Fruit fly (Drosophila melanogaster) whole organism, embryonic: ENCODE results near the gene Spec2.
A peak's percentile ranks its signal among the peaks of the same experiment; 100 is the strongest.

Source experiments
- CG10321 ChIP-seq: fragments of 200-800 bp; sonication (Bioruptor generic); IDR thresholded peaks from 2 replicates; pipeline ENCODE4 v1.3.6; 2022; ENCODE audit warnings: missing biosample characterization, missing genetic modification characterization
- CG11247 ChIP-seq: fragments of 200-800 bp; sonication (Bioruptor generic); IDR thresholded peaks from 2 replicates; pipeline ENCODE4 v1.3.6; 2022; ENCODE audit warnings: missing biosample characterization, missing genetic modification characterization
- CG13424 ChIP-seq: fragments of 200-800 bp; sonication (Bioruptor generic); optimal IDR thresholded peaks from 2 replicates; lab custom pipeline; 2019; ENCODE audit warnings: missing biosample characterization, mild to moderate bottlenecking, missing genetic modification characterization, moderate library complexity
- CG13624 ChIP-seq: fragments of 200-800 bp; sonication (Bioruptor generic); optimal IDR thresholded peaks from 2 replicates; lab custom pipeline; 2016; ENCODE audit warnings: missing biosample characterization, missing genetic modification characterization
- CG16779 ChIP-seq: fragments of 200-800 bp; sonication (Bioruptor generic); IDR thresholded peaks from 2 replicates; pipeline ENCODE4 v1.3.6; 2022; ENCODE audit warnings: missing biosample characterization, missing genetic modification characterization
- CG16813 ChIP-seq: fragments of 200-800 bp; sonication (Bioruptor generic); IDR thresholded peaks from 3 replicates; pipeline ENCODE4 v1.3.6; 2022; ENCODE audit warnings: missing biosample characterization, missing genetic modification characterization; ENCODE audit not compliant: partially characterized antibody
- CG1832 ChIP-seq: fragments of 200-800 bp; sonication (Bioruptor generic); optimal IDR thresholded peaks from 2 replicates; lab custom pipeline; 2017; ENCODE audit warnings: missing biosample characterization, mild to moderate bottlenecking, missing genetic modification characterization, inconsistent platforms
- CG6683 ChIP-seq: fragments of 200-800 bp; sonication (Bioruptor generic); optimal IDR thresholded peaks from 2 replicates; lab custom pipeline; 2017; ENCODE audit warnings: missing biosample characterization, mild to moderate bottlenecking, missing genetic modification characterization, missing genetic modification reagents
- CG6854 ChIP-seq: fragments of 200-800 bp; sonication (Bioruptor generic); optimal IDR thresholded peaks from 3 replicates; lab custom pipeline; 2017; ENCODE audit warnings: missing biosample characterization, mild to moderate bottlenecking, missing genetic modification characterization
- CG7963 ChIP-seq: fragments of 200-800 bp; sonication (Bioruptor generic); IDR thresholded peaks from 3 replicates; pipeline ENCODE4 v1.3.6; 2022; ENCODE audit warnings: missing biosample characterization, missing genetic modification characterization; ENCODE audit not compliant: partially characterized antibody
- CG8924 ChIP-seq: fragments of 200-800 bp; optimal IDR thresholded peaks from 3 replicates; lab custom pipeline; 2019; ENCODE audit warnings: missing biosample characterization, mild to moderate bottlenecking, missing genetic modification characterization, moderate library complexity
- CG9876 ChIP-seq: fragments of 200-800 bp; sonication (Bioruptor generic); optimal IDR thresholded peaks from 2 replicates; lab custom pipeline; 2016; ENCODE audit warnings: missing biosample characterization, missing genetic modification characterization
- CrebB ChIP-seq: fragments of 200-800 bp; sonication (Bioruptor generic); optimal IDR thresholded peaks from 3 replicates; lab custom pipeline; 2018; ENCODE audit warnings: missing biosample characterization, mild to moderate bottlenecking, missing genetic modification characterization
- D19B ChIP-seq: fragments of 200-800 bp; sonication (Bioruptor generic); optimal IDR thresholded peaks from 2 replicates; lab custom pipeline; 2017; ENCODE audit warnings: missing biosample characterization, mild to moderate bottlenecking, missing genetic modification characterization
- Dbx ChIP-seq: fragments of 200-800 bp; sonication (Bioruptor generic); IDR thresholded peaks from 3 replicates; pipeline ENCODE4 v1.3.6; 2022; ENCODE audit warnings: missing biosample characterization, missing genetic modification characterization
- Doc3 ChIP-seq: fragments of 200-800 bp; sonication (Bioruptor generic); IDR thresholded peaks from 3 replicates; pipeline ENCODE4 v1.3.6; 2022; ENCODE audit warnings: missing biosample characterization, missing genetic modification characterization; ENCODE audit not compliant: partially characterized antibody
- Dref ChIP-seq: fragments of 200-800 bp; sonication (Bioruptor generic); IDR thresholded peaks from 2 replicates; pipeline ENCODE4 v1.3.6; 2022; ENCODE audit warnings: missing biosample characterization, missing genetic modification characterization
- Eip74EF ChIP-seq, 2 experiments: fragments of 200-800 bp in 1 of 2; fragments of >200 bp in 1 of 2; sonication (Bioruptor generic) in 1 of 2; optimal IDR thresholded peaks; 2 replicates each; lab custom pipeline; 2017 to 2019; ENCODE audit warnings: missing biosample characterization in 2 of 2, missing genetic modification characterization in 2 of 2, mild to moderate bottlenecking in 1 of 2, moderate library complexity in 1 of 2
- Elba2 ChIP-seq: fragments of 200-800 bp; sonication (Bioruptor generic); optimal IDR thresholded peaks from 3 replicates; lab custom pipeline; 2016; ENCODE audit warnings: missing biosample characterization, missing genetic modification characterization
- Fer3 ChIP-seq: fragments of 200-800 bp; sonication (Bioruptor generic); optimal IDR thresholded peaks from 2 replicates; lab custom pipeline; 2018; ENCODE audit warnings: missing biosample characterization, mild to moderate bottlenecking, missing genetic modification characterization, moderate library complexity
- Hand ChIP-seq: fragments of 200-800 bp; sonication (Bioruptor generic); optimal IDR thresholded peaks from 2 replicates; lab custom pipeline; 2017; ENCODE audit warnings: mild to moderate bottlenecking, missing biosample characterization, missing genetic modification reagents, missing genetic modification characterization
- Hr78 ChIP-seq, 2 experiments: fragments of 200-800 bp in 1 of 2; fragments of >200 bp in 1 of 2; sonication (Bioruptor generic) in 1 of 2; optimal IDR thresholded peaks; 2 replicates each; lab custom pipeline; 2017 to 2019; ENCODE audit warnings: missing biosample characterization in 2 of 2, missing genetic modification characterization in 2 of 2, mild to moderate bottlenecking in 1 of 2, moderate library complexity in 1 of 2
- Jarid2 ChIP-seq: fragments of 200-800 bp; sonication (Bioruptor generic); optimal IDR thresholded peaks from 3 replicates; lab custom pipeline; 2017; ENCODE audit warnings: mild to moderate bottlenecking, missing biosample characterization, missing genetic modification reagents, missing genetic modification characterization
- MTF-1 ChIP-seq: fragments of 200-800 bp; sonication (Bioruptor generic); optimal IDR thresholded peaks from 2 replicates; lab custom pipeline; 2018; ENCODE audit warnings: missing biosample characterization, mild to moderate bottlenecking, missing genetic modification characterization, borderline replicate concordance
- PHDP ChIP-seq: fragments of 200-800 bp; sonication (Bioruptor generic); optimal IDR thresholded peaks from 3 replicates; lab custom pipeline; 2018; ENCODE audit warnings: missing biosample characterization, mild to moderate bottlenecking, missing genetic modification characterization, moderate library complexity
- Ptx1 ChIP-seq: fragments of 200-800 bp; sonication (Bioruptor generic); IDR thresholded peaks from 2 replicates; pipeline ENCODE4 v1.3.6; 2022; ENCODE audit warnings: missing biosample characterization, missing genetic modification characterization
- Ssrp ChIP-seq: fragments of 200-800 bp; sonication (Bioruptor generic); optimal IDR thresholded peaks from 2 replicates; lab custom pipeline; 2018; ENCODE audit warnings: missing biosample characterization, mild to moderate bottlenecking, missing genetic modification characterization, moderate library complexity
- Stat92E ChIP-seq, 3 experiments: fragments of >200 bp in 2 of 3; fragments of 200-800 bp in 1 of 3; sonication (Bioruptor generic) in 1 of 3; optimal IDR thresholded peaks; 2 replicates each; lab custom pipeline; 2017 to 2019; ENCODE audit warnings: missing biosample characterization in 3 of 3, missing genetic modification characterization in 3 of 3, mild to moderate bottlenecking in 1 of 3, moderate library complexity in 1 of 3
- Taf1 ChIP-seq: fragments of 200-800 bp; sonication (Bioruptor generic); IDR thresholded peaks from 2 replicates; pipeline ENCODE4 v1.3.6; 2022; ENCODE audit warnings: missing biosample characterization, missing genetic modification characterization
- Tbp ChIP-seq: fragments of >200 bp; optimal IDR thresholded peaks from 2 replicates; lab custom pipeline; 2018; ENCODE audit warnings: missing biosample characterization, missing genetic modification characterization
- amos ChIP-seq: fragments of 200-800 bp; sonication (Bioruptor generic); IDR thresholded peaks from 2 replicates; pipeline ENCODE4 v1.3.6; 2022; ENCODE audit warnings: missing biosample characterization, missing genetic modification characterization; ENCODE audit not compliant: partially characterized antibody
- dpn ChIP-seq, 2 experiments: fragments of 200-800 bp; sonication (Bioruptor generic); optimal IDR thresholded peaks; 3 replicates each; lab custom pipeline; 2016; ENCODE audit warnings: missing biosample characterization in 2 of 2, missing genetic modification characterization in 2 of 2
- fu2 ChIP-seq: fragments of 200-800 bp; sonication (Bioruptor generic); optimal IDR thresholded peaks from 2 replicates; lab custom pipeline; 2016; ENCODE audit warnings: missing biosample characterization, missing genetic modification characterization
- grn ChIP-seq: fragments of 200-800 bp; sonication (Bioruptor generic); optimal IDR thresholded peaks from 3 replicates; lab custom pipeline; 2017; ENCODE audit warnings: missing biosample characterization, missing genetic modification characterization
- inv ChIP-seq: fragments of 200-800 bp; sonication (Bioruptor generic); IDR thresholded peaks from 2 replicates; pipeline ENCODE4 v1.3.6; 2022; ENCODE audit warnings: missing biosample characterization, missing genetic modification characterization; ENCODE audit not compliant: partially characterized antibody
- jigr1 ChIP-seq: fragments of 200-800 bp; sonication (Bioruptor generic); IDR thresholded peaks from 3 replicates; pipeline ENCODE4 v1.3.6; 2022; ENCODE audit warnings: missing biosample characterization, missing genetic modification characterization
- kni ChIP-seq: fragments of 200-800 bp; sonication (Bioruptor generic); optimal IDR thresholded peaks from 3 replicates; lab custom pipeline; 2017; ENCODE audit warnings: mild to moderate bottlenecking, missing biosample characterization, missing genetic modification reagents, missing genetic modification characterization
- otp ChIP-seq: fragments of 200-800 bp; sonication (Bioruptor generic); IDR thresholded peaks from 3 replicates; pipeline ENCODE4, ENCODE4 v1.3.6; 2022; ENCODE audit warnings: missing biosample characterization, missing genetic modification characterization
- phol ChIP-seq: fragments of 200-800 bp; sonication (Bioruptor generic); optimal IDR thresholded peaks from 3 replicates; lab custom pipeline; 2018; ENCODE audit warnings: missing biosample characterization, mild to moderate bottlenecking, missing genetic modification characterization, moderate library complexity
- pzg ChIP-seq: fragments of 200-800 bp; sonication (Bioruptor generic); optimal IDR thresholded peaks from 3 replicates; lab custom pipeline; 2018; ENCODE audit warnings: missing biosample characterization, mild to moderate bottlenecking, missing genetic modification characterization, moderate library complexity
- sc ChIP-seq, 3 experiments: fragments of >200 bp in 2 of 3; fragments of 200-800 bp in 1 of 3; sonication (Bioruptor generic) in 1 of 3; optimal IDR thresholded peaks; 2 replicates in 2 of 3; 3 replicates in 1 of 3; lab custom pipeline; 2017; ENCODE audit warnings: mild to moderate bottlenecking in 1 of 3, missing biosample characterization in 1 of 3, missing genetic modification characterization in 1 of 3, missing genetic modification reagents in 1 of 3
- slbo ChIP-seq: fragments of 200-800 bp; sonication (Bioruptor generic); IDR thresholded peaks from 2 replicates; pipeline ENCODE4 v1.3.6; 2022; ENCODE audit warnings: missing biosample characterization, missing genetic modification characterization
- slp2 ChIP-seq: fragments of 200-800 bp; sonication (Bioruptor generic); optimal IDR thresholded peaks from 2 replicates; lab custom pipeline; 2016; ENCODE audit warnings: missing biosample characterization, missing genetic modification characterization
- stc ChIP-seq: fragments of 200-800 bp; sonication (Bioruptor generic); IDR thresholded peaks from 2 replicates; pipeline ENCODE4 v1.3.6; 2022; ENCODE audit warnings: missing biosample characterization, missing genetic modification characterization
- stwl ChIP-seq: fragments of 200-800 bp; sonication (Bioruptor generic); optimal IDR thresholded peaks from 3 replicates; lab custom pipeline; 2018; ENCODE audit warnings: missing biosample characterization, mild to moderate bottlenecking, missing genetic modification characterization, moderate library complexity
- tll ChIP-seq, 2 experiments: fragments of 200-800 bp in 1 of 2; fragments of >200 bp in 1 of 2; sonication (Bioruptor generic) in 1 of 2; optimal IDR thresholded peaks; 2 replicates each; lab custom pipeline; 2017 to 2019; ENCODE audit warnings: missing biosample characterization in 2 of 2, missing genetic modification characterization in 2 of 2, mild to moderate bottlenecking in 1 of 2, moderate library complexity in 1 of 2
- ttk ChIP-seq: fragments of 200-800 bp; sonication (Bioruptor generic); IDR thresholded peaks from 2 replicates; pipeline ENCODE4 v2.1.2; 2022; ENCODE audit warnings: missing biosample characterization, missing genetic modification characterization
- tup ChIP-seq: fragments of 200-800 bp; sonication (Bioruptor generic); optimal IDR thresholded peaks from 2 replicates; lab custom pipeline; 2016; ENCODE audit warnings: missing biosample characterization, mild to moderate bottlenecking, missing genetic modification characterization, moderate library complexity
- zen ChIP-seq: fragments of 200-800 bp; sonication (Bioruptor generic); optimal IDR thresholded peaks from 3 replicates; lab custom pipeline; 2018; ENCODE audit warnings: missing biosample characterization, mild to moderate bottlenecking, missing genetic modification characterization, moderate library complexity

The Spec2 gene

dm6 chr3R:5659829-5660197, 35.9 kb upstream of the Spec2 start, which contains the start of gene CG2182 (continued):
- no peak for TF ChIP-seq Eip74EF (GFP tag; optimal IDR thresholded peaks at IDR 0.05; lab: Kevin White, UChicago)
- no peak for TF ChIP-seq Hand (GFP tag; lab: Kevin White, UChicago)
- no peak for TF ChIP-seq Dbx (GFP tag; lab: Robert Waterston, UW)
- TF ChIP-seq tll (GFP tag; optimal IDR thresholded peaks at IDR 0.05; lab: Kevin White, UChicago), result no peak
- no peak for TF ChIP-seq CrebB
- TF ChIP-seq Tbp (GFP tag; lab: Kevin White, UChicago), result no peak
- no peak for TF ChIP-seq CG10321
- peak; percentile 2 for TF ChIP-seq CG13624 (GFP tag; lab: Kevin White, UChicago)
- TF ChIP-seq CG1832, result no peak
- no peak for TF ChIP-seq Ptx1 (GFP tag; lab: Robert Waterston, UW)
- peak; percentile 50 for TF ChIP-seq CG16813
- no peak for TF ChIP-seq Jarid2
- no peak for TF ChIP-seq PHDP
- no peak for TF ChIP-seq slp2 (GFP tag; lab: Kevin White, UChicago)
- TF ChIP-seq CG8924 (tag; lab: Kevin White, UChicago), result no peak
- TF ChIP-seq CG11247 (GFP tag; lab: Robert Waterston, UW), result no peak
- peak; percentile 90 for TF ChIP-seq phol
- TF ChIP-seq CG13424 (tag; lab: Kevin White, UChicago), result no peak
- TF ChIP-seq CG9876 (GFP tag; lab: Kevin White, UChicago), result no peak
- no peak for TF ChIP-seq kni (GFP tag; lab: Kevin White, UChicago)
- TF ChIP-seq grn, result no peak
- TF ChIP-seq CG6854 (GFP tag; lab: Kevin White, UChicago), result no peak
- TF ChIP-seq fu2 (GFP tag; lab: Kevin White, UChicago), result no peak
- peak; percentile 62 for TF ChIP-seq inv
- peak; percentile 86 for TF ChIP-seq amos (GFP tag; lab: Robert Waterston, UW)
- no peak for TF ChIP-seq ttk
- TF ChIP-seq CG6683, result no peak
- no peak for TF ChIP-seq zen (tag; lab: Kevin White, UChicago)
- TF ChIP-seq CG7963 (GFP tag; lab: Robert Waterston, UW), result peak; percentile 65; the same call in 2 of the 3 replicates
- no peak for TF ChIP-seq sc (optimal IDR thresholded peaks at IDR 0.05; lab: Kevin White, UChicago)
- TF ChIP-seq sc (GFP tag; optimal IDR thresholded peaks at IDR 0.05; lab: Kevin White, UChicago), result no peak
- peak; percentile 23 for TF ChIP-seq slbo
- no peak for TF ChIP-seq stc (GFP tag; lab: Robert Waterston, UW)
- TF ChIP-seq Dref, result peak; percentile 56
- peak in 1 of 2 experiments; percentile 1 for TF ChIP-seq dpn (GFP tag; optimal IDR thresholded peaks at IDR 0.05; lab: Kevin White, UChicago)
- TF ChIP-seq jigr1 (GFP tag; lab: Robert Waterston, UW), result no peak
- no peak for TF ChIP-seq stwl (tag; lab: Kevin White, UChicago)
- TF ChIP-seq CG16779, result no peak
- no peak for TF ChIP-seq tup (GFP tag; lab: Kevin White, UChicago)
- TF ChIP-seq Fer3 (tag; lab: Kevin White, UChicago), result no peak
- no peak for TF ChIP-seq Taf1 (GFP tag; lab: Robert Waterston, UW)
- TF ChIP-seq pzg (GFP tag; lab: Kevin White, UChicago), result peak; percentile 39
- TF ChIP-seq D19B (GFP tag; lab: Kevin White, UChicago), result no peak
- TF ChIP-seq Elba2 (GFP tag; lab: Kevin White, UChicago), result no peak
- no peak for TF ChIP-seq MTF-1
- no peak for TF ChIP-seq Stat92E (GFP tag; optimal IDR thresholded peaks at IDR 0.05; lab: Kevin White, UChicago)
- no peak for TF ChIP-seq Hr78 (GFP tag; optimal IDR thresholded peaks at IDR 0.05; lab: Kevin White, UChicago)
- TF ChIP-seq Ssrp (tag; lab: Kevin White, UChicago), result no peak
- no peak; the same call in none of the 3 replicates for TF ChIP-seq Doc3 (GFP tag; lab: Robert Waterston, UW)
- TF ChIP-seq otp, result no peak
